Worm (Caenorhabditis elegans) whole organism, young adult: ENCODE data around the gene F21C10.10.

Experiments
- B0336.3 ChIP-seq: fragments of 200-800 bp; sonication (Bioruptor generic); IDR thresholded peaks from 2 replicates; pipeline ENCODE4 v1.3.6; 2022; ENCODE audit warnings: missing genetic modification characterization, missing compliant biosample characterization
- C06A6.2 ChIP-seq: fragments of 200-800 bp; sonication (Bioruptor generic); conservative IDR thresholded peaks from 2 replicates; pipeline ENCODE4 v1.3.6; 2022; ENCODE audit warnings: missing genetic modification characterization, missing compliant biosample characterization
- F39B2.1 ChIP-seq: fragments of 200-800 bp; sonication (Bioruptor generic); IDR thresholded peaks from 2 replicates; pipeline ENCODE4 v1.3.6; 2022; ENCODE audit warnings: missing genetic modification reagents, missing genetic modification characterization, missing compliant biosample characterization
- F57A8.1 ChIP-seq: fragments of 200-800 bp; sonication (Bioruptor generic); optimal IDR thresholded peaks from 2 replicates; lab custom pipeline; 2018; ENCODE audit warnings: mild to moderate bottlenecking, missing genetic modification characterization, moderate library complexity, missing compliant biosample characterization
- T07F8.4 ChIP-seq: sonication (generic microtip); optimal IDR thresholded peaks from 2 replicates; lab custom pipeline; 2016; ENCODE audit warnings: mild to moderate bottlenecking, missing genetic modification characterization, moderate library complexity, missing compliant biosample characterization
- T26A5.8 ChIP-seq: sonication (generic microtip); optimal IDR thresholded peaks from 2 replicates; lab custom pipeline; 2016; ENCODE audit warnings: missing genetic modification characterization, missing compliant biosample characterization
- Y56A3A.18 ChIP-seq: fragments of 200-800 bp; sonication (Bioruptor generic); IDR thresholded peaks from 2 replicates; pipeline ENCODE4 v1.3.6; 2022; ENCODE audit warnings: missing genetic modification reagents, missing genetic modification characterization, missing compliant biosample characterization
- Y67H2A.10 ChIP-seq: fragments of 200-800 bp; sonication (Bioruptor generic); conservative IDR thresholded peaks from 2 replicates; pipeline ENCODE4 v1.3.6; 2022; ENCODE audit warnings: missing genetic modification reagents, missing genetic modification characterization, missing compliant biosample characterization
- Y79H2A.3 ChIP-seq: fragments of 200-800 bp; sonication (Bioruptor generic); conservative IDR thresholded peaks from 2 replicates; pipeline ENCODE4 v1.3.6; 2022; ENCODE audit warnings: missing genetic modification reagents, missing genetic modification characterization, missing compliant biosample characterization
- Y95B8A.8 ChIP-seq: fragments of 200-800 bp; sonication (Bioruptor generic); IDR thresholded peaks from 2 replicates; pipeline ENCODE4 v1.3.6; 2022; ENCODE audit warnings: missing genetic modification reagents, missing genetic modification characterization, missing compliant biosample characterization
- ZK185.1 ChIP-seq: sonication (generic microtip); optimal IDR thresholded peaks from 2 replicates; lab custom pipeline; 2016; ENCODE audit warnings: mild to moderate bottlenecking, missing genetic modification characterization, missing compliant biosample characterization; ENCODE audit not compliant: poor library complexity, severe bottlenecking
- akir-1 ChIP-seq: fragments of 200-800 bp; sonication (Bioruptor generic); optimal IDR thresholded peaks from 2 replicates; lab custom pipeline; 2018; ENCODE audit warnings: mild to moderate bottlenecking, missing genetic modification characterization, moderate library complexity, missing compliant biosample characterization
- ama-1 ChIP-seq, 3 experiments: fragments of 150-350 bp in 1 of 3; sonication (generic microtip) in 2 of 3; optimal IDR thresholded peaks; 2 replicates each; lab custom pipeline; 2014 to 2018; ENCODE audit warnings: missing biosample characterization in 2 of 3, missing genetic modification characterization in 2 of 3, missing genetic modification reagents in 2 of 3
- aptf-3 ChIP-seq: fragments of 200-800 bp; sonication (Bioruptor generic); IDR thresholded peaks from 2 replicates; pipeline ENCODE4 v1.3.6; 2022; ENCODE audit warnings: missing genetic modification characterization, missing compliant biosample characterization
- athp-1 ChIP-seq: sonication (generic microtip); optimal IDR thresholded peaks from 2 replicates; lab custom pipeline; 2017; ENCODE audit warnings: mild to moderate bottlenecking, missing genetic modification characterization, missing compliant biosample characterization
- attf-3 ChIP-seq: fragments of 200-800 bp; sonication (Bioruptor generic); conservative IDR thresholded peaks from 2 replicates; pipeline ENCODE4 v1.3.6; 2022; ENCODE audit warnings: missing genetic modification reagents, missing genetic modification characterization, missing compliant biosample characterization
- ccch-3 ChIP-seq: fragments of 200-800 bp; sonication (Bioruptor generic); optimal IDR thresholded peaks from 2 replicates; lab custom pipeline; 2018; ENCODE audit warnings: mild to moderate bottlenecking, missing genetic modification characterization, missing compliant biosample characterization
- cebp-2 ChIP-seq: fragments of 200-800 bp; sonication (Bioruptor generic); IDR thresholded peaks from 2 replicates; pipeline ENCODE4 v1.3.6; 2022; ENCODE audit warnings: missing genetic modification characterization, missing compliant biosample characterization
- ceh-58 ChIP-seq: fragments of 200-800 bp; sonication (Bioruptor generic); IDR thresholded peaks from 2 replicates; pipeline ENCODE4 v1.3.6; 2022; ENCODE audit warnings: missing genetic modification characterization, missing compliant biosample characterization
- ceh-91 ChIP-seq: fragments of 200-800 bp; sonication (Bioruptor generic); IDR thresholded peaks from 2 replicates; pipeline ENCODE4 v1.3.6; 2022; ENCODE audit warnings: missing genetic modification reagents, missing genetic modification characterization, missing compliant biosample characterization
- die-1 ChIP-seq: sonication (generic microtip); optimal IDR thresholded peaks from 2 replicates; lab custom pipeline; 2016; ENCODE audit warnings: missing genotype, mild to moderate bottlenecking, missing genetic modification characterization, missing compliant biosample characterization
- egl-18 ChIP-seq: fragments of 200-800 bp; sonication (Bioruptor generic); IDR thresholded peaks from 2 replicates; pipeline ENCODE4 v1.3.6; 2022; ENCODE audit warnings: missing genetic modification reagents, missing genetic modification characterization, missing compliant biosample characterization
- ekl-4 ChIP-seq: fragments of 200-800 bp; sonication (Bioruptor generic); IDR thresholded peaks from 2 replicates; pipeline ENCODE4 v1.3.6; 2022; ENCODE audit warnings: missing genetic modification reagents, missing genetic modification characterization, missing compliant biosample characterization
- ets-4 ChIP-seq: fragments of 200-800 bp; sonication (Bioruptor generic); optimal IDR thresholded peaks from 2 replicates; lab custom pipeline; 2018; ENCODE audit warnings: mild to moderate bottlenecking, missing genetic modification characterization, missing compliant biosample characterization
- hmg-20 ChIP-seq: fragments of 200-800 bp; sonication (Bioruptor generic); IDR thresholded peaks from 2 replicates; pipeline ENCODE4 v1.3.6; 2022; ENCODE audit warnings: missing genetic modification reagents, missing genetic modification characterization, missing compliant biosample characterization
- hrde-1 ChIP-seq: sonication (generic microtip); optimal IDR thresholded peaks from 2 replicates; lab custom pipeline; 2016; ENCODE audit warnings: missing genetic modification characterization, mild to moderate bottlenecking, missing compliant biosample characterization, moderate library complexity, missing genotype, missing genetic modification reagents, borderline replicate concordance
- lag-1 ChIP-seq: fragments of 200-800 bp; sonication (Bioruptor generic); IDR thresholded peaks from 2 replicates; pipeline ENCODE4 v1.3.6; 2022; ENCODE audit warnings: missing genetic modification reagents, missing genetic modification characterization, missing compliant biosample characterization
- madf-8 ChIP-seq: fragments of 200-800 bp; sonication (Bioruptor generic); conservative IDR thresholded peaks from 2 replicates; pipeline ENCODE4 v1.3.6; 2022; ENCODE audit warnings: missing genetic modification reagents, missing genetic modification characterization, missing compliant biosample characterization
- mes-4 ChIP-seq: sonication (generic microtip); optimal IDR thresholded peaks from 2 replicates; lab custom pipeline; 2016; ENCODE audit warnings: missing genotype, missing genetic modification characterization, missing compliant biosample characterization
- nhr-179 ChIP-seq: sonication (generic microtip); optimal IDR thresholded peaks from 2 replicates; lab custom pipeline; 2016; ENCODE audit warnings: mild to moderate bottlenecking, missing genetic modification characterization, missing compliant biosample characterization
- nhr-27 ChIP-seq: fragments of 200-800 bp; sonication (Bioruptor generic); optimal IDR thresholded peaks from 2 replicates; lab custom pipeline; 2018; ENCODE audit warnings: mild to moderate bottlenecking, missing genetic modification characterization, moderate library complexity, missing compliant biosample characterization
- nhr-80 ChIP-seq: sonication (generic microtip); optimal IDR thresholded peaks from 2 replicates; lab custom pipeline; 2016; ENCODE audit warnings: missing genetic modification characterization, missing compliant biosample characterization
- rcor-1 ChIP-seq: fragments of 200-800 bp; sonication (Bioruptor generic); IDR thresholded peaks from 2 replicates; pipeline ENCODE4 v1.3.6; 2022; ENCODE audit warnings: missing genetic modification reagents, missing genetic modification characterization, missing compliant biosample characterization
- sea-2 ChIP-seq: fragments of 200-800 bp; sonication (Bioruptor generic); IDR thresholded peaks from 2 replicates; pipeline ENCODE4 v1.3.6; 2022; ENCODE audit warnings: missing genetic modification characterization, missing compliant biosample characterization
- tbp1 ChIP-seq: fragments of 200-800 bp; sonication (Bioruptor generic); optimal IDR thresholded peaks from 2 replicates; lab custom pipeline; 2018; ENCODE audit warnings: mild to moderate bottlenecking, missing genetic modification characterization, missing compliant biosample characterization
- tlf-1 ChIP-seq: fragments of 200-800 bp; sonication (Bioruptor generic); optimal IDR thresholded peaks from 2 replicates; lab custom pipeline; 2018; ENCODE audit warnings: mild to moderate bottlenecking, missing genetic modification characterization, missing compliant biosample characterization
- unc-130 ChIP-seq: sonication (generic microtip); optimal IDR thresholded peaks from 2 replicates; lab custom pipeline; 2016; ENCODE audit warnings: missing genetic modification reagents, missing genetic modification characterization, missing compliant biosample characterization
- unc-62 ChIP-seq: fragments of 150-350 bp; optimal IDR thresholded peaks from 2 replicates; lab custom pipeline; 2014; ENCODE audit warnings: missing biosample characterization, missing genetic modification reagents, missing genetic modification characterization
- zfh-2 ChIP-seq: fragments of 200-800 bp; sonication (Bioruptor generic); conservative IDR thresholded peaks from 2 replicates; pipeline ENCODE4 v1.3.6; 2022; ENCODE audit warnings: missing genetic modification reagents, missing genetic modification characterization, missing compliant biosample characterization
- ztf-18 ChIP-seq: sonication (generic microtip); optimal IDR thresholded peaks from 2 replicates; lab custom pipeline; 2016; ENCODE audit warnings: missing genotype, mild to moderate bottlenecking, missing genetic modification characterization, missing compliant biosample characterization
- ztf-22 ChIP-seq: fragments of 200-800 bp; sonication (Bioruptor generic); optimal IDR thresholded peaks from 2 replicates; lab custom pipeline; 2018; ENCODE audit warnings: mild to moderate bottlenecking, missing genetic modification characterization, moderate library complexity, missing compliant biosample characterization
- ztf-25 ChIP-seq: fragments of 200-800 bp; sonication (Bioruptor generic); IDR thresholded peaks from 2 replicates; pipeline ENCODE4 v1.3.6; 2022; ENCODE audit warnings: missing genetic modification reagents, missing genetic modification characterization, missing compliant biosample characterization
- ztf-28 ChIP-seq: fragments of 200-800 bp; sonication (Bioruptor generic); IDR thresholded peaks from 2 replicates; pipeline ENCODE4 v1.3.6; 2022; ENCODE audit warnings: missing genetic modification reagents, missing genetic modification characterization, missing compliant biosample characterization
- ztf-6 ChIP-seq: fragments of 200-800 bp; sonication (Bioruptor generic); IDR thresholded peaks from 2 replicates; pipeline ENCODE4 v1.3.6; 2022; ENCODE audit warnings: missing genetic modification reagents, missing genetic modification characterization, missing compliant biosample characterization

F21C10.10 gene

ce11 chrV:9097213-9097612 is 1.1 kb downstream of the F21C10.10 start (continued):
- TF ChIP-seq T26A5.8 (tag; lab: Kevin White, UChicago) (no peak), B0336.3 (peak; percentile 27; the same call in 1 of the 2 replicates), C06A6.2 (GFP tag; lab: Robert Waterston, UW) (0 out of 2 replicates have a peak, but pooled peaks have one; percentile 11), ceh-58 (GFP tag; lab: Robert Waterston, UW) (no peak), ztf-6 (GFP tag; lab: Robert Waterston, UW) (no peak), ekl-4 (GFP tag; lab: Robert Waterston, UW) (0 out of 2 replicates have a peak, but pooled peaks have one; percentile 27), cebp-2 (GFP tag; lab: Robert Waterston, UW) (no peak), akir-1 (GFP tag; lab: Kevin White, UChicago) (no peak), egl-18 (GFP tag; lab: Robert Waterston, UW) (no peak), tbp1 (GFP tag; lab: Kevin White, UChicago) (peak; percentile 12), lag-1 (no peak), Y67H2A.10 (GFP tag; lab: Robert Waterston, UW) (no peak), ama-1 (optimal IDR thresholded peaks at IDR 0.05; lab: Kevin White, UChicago) (peak; percentile 38), ama-1 (GFP tag; optimal IDR thresholded peaks at IDR 0.05; lab: Kevin White, UChicago) (no peak), Y79H2A.3 (0 out of 2 replicates have a peak, but pooled peaks have one; percentile 35), ztf-28 (GFP tag; lab: Robert Waterston, UW) (no peak), nhr-80 (tag; lab: Kevin White, UChicago) (no peak), tlf-1 (GFP tag; lab: Kevin White, UChicago) (peak; percentile 14), nhr-27 (no peak), F57A8.1 (GFP tag; lab: Kevin White, UChicago) (no peak)
- TF ChIP-seq, all 124 proteins: peak for 12

- TF ChIP-seq sea-2 (GFP tag; lab: Robert Waterston, UW) (no peak), unc-62 (GFP tag; lab: Kevin White, UChicago) (no peak), ceh-91 (no peak), ztf-18 (no peak), zfh-2 (no peak), ztf-25 (no peak), Y56A3A.18 (GFP tag; lab: Robert Waterston, UW) (no peak), hrde-1 (tag; lab: Kevin White, UChicago) (no peak), die-1 (tag; lab: Kevin White, UChicago) (no peak), T26A5.8 (tag; lab: Kevin White, UChicago) (no peak), mes-4 (tag; lab: Kevin White, UChicago) (no peak), F39B2.1 (GFP tag; lab: Robert Waterston, UW) (no peak), hmg-20 (no peak), unc-130 (GFP tag; lab: Kevin White, UChicago) (no peak), nhr-80 (tag; lab: Kevin White, UChicago) (no peak), Y67H2A.10 (GFP tag; lab: Robert Waterston, UW) (no peak), ZK185.1 (tag; lab: Kevin White, UChicago) (no peak), rcor-1 (GFP tag; lab: Robert Waterston, UW) (no peak)
Observed at ce11 chrV:9098280-9098973, 2.4 kb downstream of the F21C10.10 start, which contains the start of gene F21C10.9. Gene F21C10.9, minus strand, starts transcription at chrV:9098696.

ce11 chrV:9101062-9101461 is 5.0 kb downstream of the F21C10.10 start, which contains the start of gene frpr-6:
Gene frpr-6, minus strand, starts transcription at chrV:9101162.
- TF ChIP-seq madf-8 (no peak), nhr-179 (no peak), Y95B8A.8 (GFP tag; lab: Robert Waterston, UW) (no peak), T07F8.4 (tag; lab: Kevin White, UChicago) (no peak), attf-3 (GFP tag; lab: Robert Waterston, UW) (no peak), athp-1 (no peak), zfh-2 (no peak), aptf-3 (GFP tag; lab: Robert Waterston, UW) (no peak), ztf-18 (no peak), ets-4 (no peak), ccch-3 (GFP tag; lab: Kevin White, UChicago) (no peak), ztf-22 (GFP tag; lab: Kevin White, UChicago) (no peak)
